Worm (Caenorhabditis elegans) whole organism, late embryonic: ENCODE measurements around the gene T19H12.12.

Source experiments
- K09A11.1 ChIP-seq: sonication (generic microtip); optimal IDR thresholded peaks from 2 replicates; lab custom pipeline; 2017; ENCODE audit warnings: antibody characterized with exemption, mild to moderate bottlenecking, missing genetic modification characterization, missing compliant biosample characterization; ENCODE audit not compliant: insufficient read depth
- T23F11.4 ChIP-seq: fragments of 200-800 bp; sonication (Bioruptor generic); optimal IDR thresholded peaks from 2 replicates; lab custom pipeline; 2018; ENCODE audit warnings: mild to moderate bottlenecking, missing genetic modification characterization, missing compliant biosample characterization
- ama-1 ChIP-seq: fragments of 150-350 bp; optimal IDR thresholded peaks from 2 replicates; lab custom pipeline; 2014
- ceh-19 ChIP-seq: fragments of 200-800 bp; sonication (Bioruptor generic); optimal IDR thresholded peaks from 2 replicates; lab custom pipeline; 2018; ENCODE audit warnings: mild to moderate bottlenecking, missing genetic modification characterization, missing compliant biosample characterization
- ceh-2 ChIP-seq: sonication (generic microtip); optimal IDR thresholded peaks from 2 replicates; lab custom pipeline; 2016; ENCODE audit warnings: missing genotype, missing genetic modification characterization, missing compliant biosample characterization
- ceh-24 ChIP-seq: sonication (generic microtip); optimal IDR thresholded peaks from 2 replicates; lab custom pipeline; 2016; ENCODE audit warnings: mild to moderate bottlenecking, missing genetic modification characterization, missing compliant biosample characterization
- ceh-31 ChIP-seq: sonication (generic microtip); optimal IDR thresholded peaks from 2 replicates; lab custom pipeline; 2016; ENCODE audit warnings: missing genetic modification characterization, missing compliant biosample characterization
- ceh-34 ChIP-seq: sonication (generic microtip); optimal IDR thresholded peaks from 2 replicates; lab custom pipeline; 2016; ENCODE audit warnings: mild to moderate bottlenecking, missing genetic modification characterization, missing compliant biosample characterization
- ceh-48 ChIP-seq: sonication (generic microtip); optimal IDR thresholded peaks from 2 replicates; lab custom pipeline; 2016; ENCODE audit warnings: missing genetic modification characterization, inconsistent platforms, missing compliant biosample characterization
- dmd-4 ChIP-seq: sonication (generic microtip); optimal IDR thresholded peaks from 2 replicates; lab custom pipeline; 2016; ENCODE audit warnings: borderline replicate concordance, missing genetic modification characterization, missing compliant biosample characterization
- ets-4 ChIP-seq: sonication (generic microtip); optimal IDR thresholded peaks from 2 replicates; lab custom pipeline; 2016; ENCODE audit warnings: missing genetic modification characterization, missing compliant biosample characterization
- fax-1 ChIP-seq: sonication (generic microtip); optimal IDR thresholded peaks from 2 replicates; lab custom pipeline; 2016; ENCODE audit warnings: missing genotype, missing genetic modification characterization, missing compliant biosample characterization
- fkh-10 ChIP-seq: fragments of 150-350 bp; optimal IDR thresholded peaks from 2 replicates; lab custom pipeline; 2014; ENCODE audit warnings: missing biosample characterization, missing genetic modification reagents, missing genetic modification characterization
- fkh-6 ChIP-seq: sonication (generic microtip); optimal IDR thresholded peaks from 2 replicates; lab custom pipeline; 2016; ENCODE audit warnings: missing genetic modification characterization, missing compliant biosample characterization
- gmeb-2 ChIP-seq: sonication (generic microtip); optimal IDR thresholded peaks from 2 replicates; lab custom pipeline; 2016; ENCODE audit warnings: missing genetic modification characterization, inconsistent platforms, missing compliant biosample characterization
- hlh-13 ChIP-seq: fragments of 200-800 bp; sonication (Bioruptor generic); optimal IDR thresholded peaks from 2 replicates; lab custom pipeline; 2018; ENCODE audit warnings: mild to moderate bottlenecking, missing genetic modification characterization, missing compliant biosample characterization
- hlh-15 ChIP-seq: sonication (generic microtip); optimal IDR thresholded peaks from 2 replicates; lab custom pipeline; 2016; ENCODE audit warnings: missing genetic modification characterization, missing compliant biosample characterization
- hlh-8 ChIP-seq: sonication (generic microtip); optimal IDR thresholded peaks from 2 replicates; lab custom pipeline; 2016; ENCODE audit warnings: missing genotype, missing genetic modification characterization, missing compliant biosample characterization
- lin-11 ChIP-seq: fragments of 200-800 bp; sonication (Bioruptor generic); optimal IDR thresholded peaks from 2 replicates; lab custom pipeline; 2018; ENCODE audit warnings: mild to moderate bottlenecking, missing genetic modification characterization, missing compliant biosample characterization
- madf-2 ChIP-seq: sonication (generic microtip); optimal IDR thresholded peaks from 2 replicates; lab custom pipeline; 2017; ENCODE audit warnings: missing genetic modification characterization, missing compliant biosample characterization
- nhr-11 ChIP-seq: fragments of 150-350 bp; optimal IDR thresholded peaks from 2 replicates; lab custom pipeline; 2014; ENCODE audit warnings: missing biosample characterization, missing genetic modification characterization
- npax-4 ChIP-seq: sonication (generic microtip); optimal IDR thresholded peaks from 2 replicates; lab custom pipeline; 2016; ENCODE audit warnings: missing genetic modification characterization, missing compliant biosample characterization
- pax-1 ChIP-seq: fragments of 150-350 bp; optimal IDR thresholded peaks from 2 replicates; lab custom pipeline; 2014; ENCODE audit warnings: missing biosample characterization, missing genetic modification characterization
- pqm-1 ChIP-seq: sonication (generic microtip); optimal IDR thresholded peaks from 2 replicates; lab custom pipeline; 2016; ENCODE audit warnings: missing genetic modification characterization, missing compliant biosample characterization
- pros-1 ChIP-seq: fragments of 150-350 bp; optimal IDR thresholded peaks from 2 replicates; lab custom pipeline; 2014; ENCODE audit warnings: missing biosample characterization, missing genetic modification reagents, missing genetic modification characterization
- ref-2 ChIP-seq: sonication (generic microtip); optimal IDR thresholded peaks from 2 replicates; lab custom pipeline; 2016; ENCODE audit warnings: missing genetic modification characterization, missing compliant biosample characterization
- sdc-2 ChIP-seq: sonication (generic microtip); optimal IDR thresholded peaks from 2 replicates; lab custom pipeline; 2016; ENCODE audit warnings: missing genotype, missing genetic modification characterization, missing compliant biosample characterization
- sox-4 ChIP-seq: sonication (generic microtip); optimal IDR thresholded peaks from 2 replicates; lab custom pipeline; 2017; ENCODE audit warnings: mild to moderate bottlenecking, missing genetic modification characterization, inconsistent platforms, missing compliant biosample characterization
- unc-3 ChIP-seq, 2 experiments: fragments of 200-800 bp in 1 of 2; sonication (Bioruptor generic) in 1 of 2; sonication (generic microtip) in 1 of 2; conservative IDR thresholded peaks in 1 of 2; optimal IDR thresholded peaks in 1 of 2; 2 replicates each; pipeline versions ENCODE4 v1.3.6 to Lab custom; 2016 to 2022; ENCODE audit warnings: missing compliant biosample characterization in 2 of 2, missing genetic modification characterization in 2 of 2, missing genetic modification reagents in 1 of 2
- unc-42 ChIP-seq: sonication (generic microtip); optimal IDR thresholded peaks from 2 replicates; lab custom pipeline; 2016; ENCODE audit warnings: missing genotype, missing genetic modification characterization, missing compliant biosample characterization
- unc-86 ChIP-seq: sonication (generic microtip); optimal IDR thresholded peaks from 2 replicates; lab custom pipeline; 2016; ENCODE audit warnings: missing genetic modification characterization, missing compliant biosample characterization
- zip-5 ChIP-seq: sonication (generic microtip); optimal IDR thresholded peaks from 2 replicates; lab custom pipeline; 2016; ENCODE audit warnings: missing genetic modification characterization, missing compliant biosample characterization
- ztf-16 ChIP-seq: sonication (generic microtip); optimal IDR thresholded peaks from 2 replicates; lab custom pipeline; 2017; ENCODE audit warnings: missing genetic modification characterization, missing compliant biosample characterization

The T19H12.12 gene

ce11 chrV:4867535-4867934, 17.1 kb upstream of the T19H12.12 start:
- TF ChIP-seq pqm-1 (tag; lab: Kevin White, UChicago) (no peak), ref-2 (tag; lab: Kevin White, UChicago) (no peak), ceh-31 (tag; lab: Kevin White, UChicago) (no peak), zip-5 (tag; lab: Kevin White, UChicago) (no peak), K09A11.1 (tag; lab: Kevin White, UChicago) (no peak), lin-11 (tag; lab: Kevin White, UChicago) (no peak), hlh-13 (GFP tag; lab: Kevin White, UChicago) (no peak), ceh-34 (no peak), npax-4 (tag; lab: Kevin White, UChicago) (no peak), pax-1 (tag; lab: Kevin White, UChicago) (no peak)
- TF ChIP-seq, all 69 proteins: peak for 0

ce11 chrV:4868698-4869097, 15.9 kb upstream of the T19H12.12 start:
- TF ChIP-seq fax-1 (tag; lab: Kevin White, UChicago) (no peak), gmeb-2 (tag; lab: Kevin White, UChicago) (no peak), fkh-10 (no peak), unc-3 (GFP tag; conservative IDR thresholded peaks at IDR 0.05; lab: Robert Waterston, UW) (no peak), unc-3 (tag; optimal IDR thresholded peaks at IDR 0.05; lab: Kevin White, UChicago) (no peak), pqm-1 (tag; lab: Kevin White, UChicago) (no peak), hlh-13 (GFP tag; lab: Kevin White, UChicago) (no peak), sdc-2 (tag; lab: Kevin White, UChicago) (no peak), npax-4 (tag; lab: Kevin White, UChicago) (no peak), hlh-8 (tag; lab: Kevin White, UChicago) (no peak)

- TF ChIP-seq pax-1 (tag; lab: Kevin White, UChicago) (no peak), T23F11.4 (no peak), pros-1 (tag; lab: Kevin White, UChicago) (no peak), ceh-48 (no peak), hlh-13 (GFP tag; lab: Kevin White, UChicago) (no peak), ama-1 (lab: Kevin White, UChicago) (no peak), ceh-2 (tag; lab: Kevin White, UChicago) (no peak), ceh-24 (tag; lab: Kevin White, UChicago) (no peak)
Observed at ce11 chrV:4870627-4871026, 14.0 kb upstream of the T19H12.12 start.

DNA sequence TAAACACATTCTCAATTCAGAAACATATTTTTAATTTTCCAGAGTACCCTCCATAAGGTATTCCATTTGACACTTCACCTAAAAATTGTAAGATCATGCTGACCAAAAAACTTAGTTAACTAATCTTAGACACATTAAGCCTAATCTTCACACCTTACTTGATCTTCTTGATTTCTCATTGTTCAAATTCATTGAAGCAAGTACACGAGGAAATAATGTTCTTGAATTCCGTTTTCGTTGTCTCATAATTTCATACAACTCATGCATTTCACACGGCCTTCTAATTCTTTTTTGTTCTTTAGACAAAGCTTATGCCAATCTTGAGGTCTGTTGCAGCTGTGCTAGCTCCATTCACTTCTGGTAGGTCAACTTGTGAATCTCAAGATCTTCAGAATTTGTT, 12.6 kb upstream of the T19H12.12 start, which contains the start of gene srd-33:
TSS of gene srd-33 (plus strand) at position 301 of the 400 bp plus-strand sequence.
- TF ChIP-seq ztf-16, result no peak
- TF ChIP-seq sox-4 (tag; lab: Kevin White, UChicago), result no peak
- no peak for TF ChIP-seq fax-1 (tag; lab: Kevin White, UChicago)
- TF ChIP-seq unc-86 (tag; lab: Kevin White, UChicago), result no peak
- no peak for TF ChIP-seq hlh-15
- TF ChIP-seq ceh-34, result no peak
- TF ChIP-seq sdc-2 (tag; lab: Kevin White, UChicago), result no peak
- TF ChIP-seq fkh-6, result no peak
- TF ChIP-seq ceh-24 (tag; lab: Kevin White, UChicago), result no peak

ce11 chrV:4877587-4877986, 7.0 kb upstream of the T19H12.12 start, which contains the start of gene T19H12.6:
T19H12.6 (minus strand) TSS chrV:4877687.
- no peak for TF ChIP-seq ceh-19 (GFP tag; lab: Kevin White, UChicago)
- TF ChIP-seq unc-86 (tag; lab: Kevin White, UChicago), result no peak
- TF ChIP-seq ceh-48, result no peak
- TF ChIP-seq madf-2 (tag; lab: Kevin White, UChicago), result no peak
- no peak for TF ChIP-seq ets-4 (tag; lab: Kevin White, UChicago)
- no peak for TF ChIP-seq dmd-4
- TF ChIP-seq unc-42 (tag; lab: Kevin White, UChicago), result no peak
- no peak for TF ChIP-seq nhr-11 (tag; lab: Kevin White, UChicago)
- TF ChIP-seq ceh-2 (tag; lab: Kevin White, UChicago), result no peak
- no peak for TF ChIP-seq ref-2 (tag; lab: Kevin White, UChicago)
- no peak for TF ChIP-seq hlh-15
